Worm (Caenorhabditis elegans) whole organism, L4 larva: ENCODE data around the gene T22C8.6.

Experiments used
- ces-1 ChIP-seq: fragments of 150-350 bp; sonication (generic microtip); optimal IDR thresholded peaks from 4 replicates; lab custom pipeline; 2014; ENCODE audit warnings: missing biosample characterization, missing genetic modification reagents, missing genetic modification characterization
- dve-1 ChIP-seq: sonication (generic microtip); optimal IDR thresholded peaks from 2 replicates; lab custom pipeline; 2017; ENCODE audit warnings: antibody characterized with exemption, mild to moderate bottlenecking, missing genetic modification characterization, missing compliant biosample characterization; ENCODE audit not compliant: insufficient read depth
- fkh-10 ChIP-seq: fragments of 150-350 bp; optimal IDR thresholded peaks from 2 replicates; lab custom pipeline; 2014; ENCODE audit warnings: missing biosample characterization, missing genetic modification reagents, missing genetic modification characterization
- lin-38 ChIP-seq: fragments of 200-800 bp; sonication (Bioruptor generic); IDR thresholded peaks from 2 replicates; pipeline ENCODE4 v1.3.6; 2022; ENCODE audit warnings: missing genetic modification reagents, missing genetic modification characterization, missing compliant biosample characterization
- madf-5 ChIP-seq, 2 experiments: fragments of 200-800 bp; sonication (Bioruptor generic); IDR thresholded peaks; 2 replicates each; pipeline ENCODE4 v1.3.6; 2022; ENCODE audit warnings: missing compliant biosample characterization in 2 of 2, missing genetic modification characterization in 2 of 2
- madf-9 ChIP-seq: fragments of 200-800 bp; sonication (Bioruptor generic); conservative IDR thresholded peaks from 2 replicates; pipeline ENCODE4 v1.3.6; 2022; ENCODE audit warnings: missing genetic modification reagents, missing genetic modification characterization, missing compliant biosample characterization
- nhr-28 ChIP-seq: fragments of 150-350 bp; optimal IDR thresholded peaks from 2 replicates; lab custom pipeline; 2014; ENCODE audit warnings: missing biosample characterization, missing genetic modification characterization
- nhr-77 ChIP-seq: fragments of 150-350 bp; optimal IDR thresholded peaks from 2 replicates; lab custom pipeline; 2014; ENCODE audit warnings: missing biosample characterization, missing genetic modification characterization
- pha-4 ChIP-seq, 2 experiments: fragments of 150-350 bp in 1 of 2; fragments of 200-800 bp in 1 of 2; sonication (Bioruptor generic) in 1 of 2; IDR thresholded peaks in 1 of 2; optimal IDR thresholded peaks in 1 of 2; 2 replicates each; pipeline versions ENCODE4 v1.3.6 to Lab custom; 2014 to 2022; ENCODE audit warnings: missing genetic modification characterization in 2 of 2, missing genetic modification reagents in 2 of 2, missing biosample characterization in 1 of 2, missing compliant biosample characterization in 1 of 2
- php-3 ChIP-seq: fragments of 200-800 bp; sonication (Bioruptor generic); IDR thresholded peaks from 2 replicates; pipeline ENCODE4 v1.3.6; 2022; ENCODE audit warnings: missing genetic modification reagents, missing genetic modification characterization, missing compliant biosample characterization
- snpc-4 ChIP-seq: fragments of 150-350 bp; optimal IDR thresholded peaks from 2 replicates; lab custom pipeline; 2014; ENCODE audit warnings: missing biosample characterization, missing genetic modification characterization
- vab-7 ChIP-seq: fragments of 200-800 bp; sonication (Bioruptor generic); IDR thresholded peaks from 2 replicates; pipeline ENCODE4 v1.3.6; 2022; ENCODE audit warnings: missing genetic modification reagents, missing genetic modification characterization, missing compliant biosample characterization
- ztf-11 ChIP-seq: fragments of 150-350 bp; optimal IDR thresholded peaks from 2 replicates; lab custom pipeline; 2014; ENCODE audit warnings: missing biosample characterization, missing genetic modification characterization

- TF ChIP-seq lin-38 (GFP tag; lab: Robert Waterston, UW) (no peak), madf-5 (GFP tag; IDR thresholded peaks at IDR 0.05; lab: Robert Waterston, UW) (no peak), fkh-10 (GFP tag; lab: Kevin White, UChicago) (no peak), snpc-4 (tag; lab: Kevin White, UChicago) (no peak), ces-1 (GFP tag; lab: Kevin White, UChicago) (no peak), madf-9 (GFP tag; lab: Robert Waterston, UW) (no peak), nhr-28 (tag; lab: Kevin White, UChicago) (no peak), dve-1 (tag; lab: Kevin White, UChicago) (no peak), pha-4 (GFP tag; IDR thresholded peaks at IDR 0.05; lab: Robert Waterston, UW) (no peak), pha-4 (tag; optimal IDR thresholded peaks at IDR 0.05; lab: Kevin White, UChicago) (no peak), ztf-11 (tag; lab: Kevin White, UChicago) (no peak), nhr-77 (tag; lab: Kevin White, UChicago) (no peak), php-3 (GFP tag; lab: Robert Waterston, UW) (no peak), vab-7 (no peak)
Observed at ce11 chrII:8585921-8586320, 44.2 kb downstream of the T22C8.6 start.
